Fruit fly (Drosophila melanogaster): Measurements from ENCODE around the gene Baldspot.

Baldspot gene

dm6 chr3L:16667663-16668465 lies 6.4 kb upstream of the Baldspot start, which contains the start of gene Galphaf:
TSS of gene Galphaf (minus strand) at chr3L:16667934.
- TF ChIP-seq Myc (optimal IDR thresholded peaks at IDR 0.05) (no peak), Sin3A (optimal IDR thresholded peaks at IDR 0.05) (no peak), h (optimal IDR thresholded peaks at IDR 0.05) (no peak), ttk (optimal IDR thresholded peaks at IDR 0.05) (no peak), insv (optimal IDR thresholded peaks at IDR 0.05) (no peak), psq (optimal IDR thresholded peaks at IDR 0.05) (no peak)

DNA sequence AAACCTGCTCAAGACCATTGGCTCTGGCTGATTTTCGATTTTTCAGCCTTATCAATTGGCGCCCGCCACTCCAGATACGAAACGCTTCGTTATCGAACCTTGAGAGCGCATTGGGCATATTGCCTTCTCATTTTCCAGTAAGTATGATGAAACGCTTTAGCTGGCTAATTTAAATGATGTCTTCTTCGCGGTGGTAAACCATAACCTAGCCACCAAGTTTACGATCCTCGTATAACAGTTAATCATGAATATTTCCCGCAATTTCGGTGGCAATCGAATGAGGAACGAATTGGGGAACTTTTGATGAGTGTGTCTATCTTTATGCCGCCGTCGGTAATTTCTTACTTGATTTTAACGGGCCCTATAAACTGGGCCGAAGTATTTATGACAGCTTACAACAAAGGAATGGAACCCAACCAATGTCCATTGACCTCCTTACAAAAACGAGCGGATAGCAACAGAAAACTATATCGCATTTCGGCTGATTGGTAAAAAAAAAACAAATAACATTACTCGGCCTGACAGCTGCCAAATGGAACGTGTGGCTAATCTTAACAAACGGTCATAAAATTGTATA lies 5.1 kb upstream of the Baldspot start:
- TF ChIP-seq ttk (optimal IDR thresholded peaks at IDR 0.05) (no peak), h (optimal IDR thresholded peaks at IDR 0.05) (no peak), Sin3A (optimal IDR thresholded peaks at IDR 0.05) (no peak), psq (optimal IDR thresholded peaks at IDR 0.05) (no peak), insv (optimal IDR thresholded peaks at IDR 0.05) (no peak), Myc (optimal IDR thresholded peaks at IDR 0.05) (no peak)

dm6 chr3L:16664146-16664722 lies 2.8 kb upstream of the Baldspot start:
- TF ChIP-seq insv (optimal IDR thresholded peaks at IDR 0.05) (no peak), Sin3A (optimal IDR thresholded peaks at IDR 0.05) (no peak), Myc (optimal IDR thresholded peaks at IDR 0.05) (no peak), h (optimal IDR thresholded peaks at IDR 0.05) (no peak), ttk (optimal IDR thresholded peaks at IDR 0.05) (no peak), psq (optimal IDR thresholded peaks at IDR 0.05) (no peak)

- no peak for TF ChIP-seq Myc (optimal IDR thresholded peaks at IDR 0.05)
- TF ChIP-seq ttk (optimal IDR thresholded peaks at IDR 0.05), result no peak
- TF ChIP-seq psq (optimal IDR thresholded peaks at IDR 0.05), result no peak
- TF ChIP-seq h (optimal IDR thresholded peaks at IDR 0.05), result no peak
- TF ChIP-seq insv (optimal IDR thresholded peaks at IDR 0.05), result no peak
- no peak for TF ChIP-seq Sin3A (optimal IDR thresholded peaks at IDR 0.05)
Measured at dm6 chr3L:16659959-16660870, 1.2 kb downstream of the Baldspot start.

DNA sequence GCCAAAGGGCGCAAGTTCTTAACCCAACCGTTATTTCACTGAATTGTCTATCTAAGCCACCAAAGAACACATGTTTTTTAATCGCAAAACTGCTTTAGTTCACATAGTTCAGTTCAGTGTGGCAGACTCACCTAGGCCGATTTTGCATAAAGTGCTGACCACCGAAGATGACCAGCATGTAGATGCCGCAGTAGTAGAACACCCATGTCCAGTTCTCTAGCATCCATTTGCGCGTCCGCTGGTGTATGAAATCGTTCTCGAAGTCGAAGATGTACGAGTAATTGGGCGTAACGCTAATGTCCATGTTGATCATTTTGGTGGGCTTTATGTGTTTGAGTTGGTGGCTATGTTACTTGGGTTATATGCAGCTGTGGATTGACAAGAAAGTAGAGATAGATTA lies 2.3 kb downstream of the Baldspot start:
- no peak for TF ChIP-seq insv (optimal IDR thresholded peaks at IDR 0.05)
- TF ChIP-seq psq (optimal IDR thresholded peaks at IDR 0.05), result no peak
- no peak for TF ChIP-seq ttk (optimal IDR thresholded peaks at IDR 0.05)
- no peak for TF ChIP-seq Myc (optimal IDR thresholded peaks at IDR 0.05)
- no peak for TF ChIP-seq h (optimal IDR thresholded peaks at IDR 0.05)
- no peak for TF ChIP-seq Sin3A (optimal IDR thresholded peaks at IDR 0.05)

dm6 chr3L:16657014-16657413 lies 4.4 kb downstream of the Baldspot start:
- no peak for TF ChIP-seq psq (optimal IDR thresholded peaks at IDR 0.05)
- no peak for TF ChIP-seq insv (optimal IDR thresholded peaks at IDR 0.05)
- no peak for TF ChIP-seq Myc (optimal IDR thresholded peaks at IDR 0.05)
- no peak for TF ChIP-seq ttk (optimal IDR thresholded peaks at IDR 0.05)
- TF ChIP-seq Sin3A (optimal IDR thresholded peaks at IDR 0.05), result no peak
- TF ChIP-seq h (optimal IDR thresholded peaks at IDR 0.05), result no peak

dm6 chr3L:16653679-16654078 lies 7.7 kb downstream of the Baldspot start:
- TF ChIP-seq Sin3A (optimal IDR thresholded peaks at IDR 0.05) (no peak), h (optimal IDR thresholded peaks at IDR 0.05) (no peak), psq (optimal IDR thresholded peaks at IDR 0.05) (no peak), ttk (optimal IDR thresholded peaks at IDR 0.05) (no peak), Myc (optimal IDR thresholded peaks at IDR 0.05) (no peak), insv (optimal IDR thresholded peaks at IDR 0.05) (no peak)

dm6 chr3L:16652531-16652930 lies 8.9 kb downstream of the Baldspot start:
- TF ChIP-seq Sin3A (optimal IDR thresholded peaks at IDR 0.05) (no peak), Myc (optimal IDR thresholded peaks at IDR 0.05) (no peak), ttk (optimal IDR thresholded peaks at IDR 0.05) (no peak), insv (optimal IDR thresholded peaks at IDR 0.05) (no peak), h (optimal IDR thresholded peaks at IDR 0.05) (no peak), psq (optimal IDR thresholded peaks at IDR 0.05) (no peak)

- no peak for TF ChIP-seq h (optimal IDR thresholded peaks at IDR 0.05)
Measured at dm6 chr3L:16651127-16651526, 10.3 kb downstream of the Baldspot start.

- TF ChIP-seq h (optimal IDR thresholded peaks at IDR 0.05), result no peak
- TF ChIP-seq Sin3A (optimal IDR thresholded peaks at IDR 0.05), result no peak
- no peak for TF ChIP-seq psq (optimal IDR thresholded peaks at IDR 0.05)
- no peak for TF ChIP-seq insv (optimal IDR thresholded peaks at IDR 0.05)
- no peak for TF ChIP-seq Myc (optimal IDR thresholded peaks at IDR 0.05)
- TF ChIP-seq ttk (optimal IDR thresholded peaks at IDR 0.05), result no peak
Measured at dm6 chr3L:16650078-16650477, 11.3 kb downstream of the Baldspot start.

DNA sequence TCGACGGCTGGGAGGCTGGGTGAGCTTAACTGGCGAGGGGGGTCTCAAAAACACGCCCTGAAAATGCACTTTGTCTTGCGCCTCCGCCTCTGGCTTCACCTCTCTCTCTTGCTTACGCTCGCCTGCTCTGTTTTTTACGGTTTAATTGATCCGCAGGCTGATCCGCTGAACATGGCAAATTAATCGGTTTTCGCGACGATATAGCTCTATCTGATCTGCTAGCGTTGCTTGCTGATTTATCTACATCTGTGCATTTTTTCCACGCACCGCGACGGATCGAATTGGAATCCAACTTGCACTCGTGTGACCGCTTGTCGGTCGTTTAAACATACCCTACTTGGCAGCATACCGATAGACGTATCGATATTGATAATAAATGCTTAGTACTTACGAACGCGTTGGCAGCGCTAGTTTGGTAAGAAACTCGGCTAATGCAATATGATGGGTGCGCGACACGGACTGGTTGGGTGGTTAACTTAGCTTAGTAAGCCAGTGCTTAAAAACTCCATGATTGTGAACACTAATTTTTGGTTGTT lies 13.8 kb downstream of the Baldspot start, which contains the start of gene Abl:
Gene Abl, minus strand, starts transcription at position 305 of the 536 bp plus-strand sequence.
- no peak for TF ChIP-seq ttk (optimal IDR thresholded peaks at IDR 0.05)
- TF ChIP-seq psq (optimal IDR thresholded peaks at IDR 0.05), result no peak
- no peak for TF ChIP-seq h (optimal IDR thresholded peaks at IDR 0.05)
- no peak for TF ChIP-seq Myc (optimal IDR thresholded peaks at IDR 0.05)
- TF ChIP-seq Sin3A (optimal IDR thresholded peaks at IDR 0.05), result no peak
- TF ChIP-seq insv (optimal IDR thresholded peaks at IDR 0.05), result no peak
